Fruit fly (Drosophila melanogaster) whole organism, embryonic: Measurements from ENCODE around the gene Nadsyn.

Source experiments
- Ada2b ChIP-seq: fragments of 200-800 bp; sonication (Bioruptor generic); IDR thresholded peaks from 2 replicates; pipeline ENCODE4 v1.3.6; 2022; ENCODE audit warnings: missing biosample characterization, missing genetic modification characterization
- CG11696 ChIP-seq: fragments of 200-800 bp; sonication (Bioruptor generic); IDR thresholded peaks from 2 replicates; pipeline ENCODE4 v1.3.6; 2022; ENCODE audit warnings: missing biosample characterization, missing genetic modification characterization
- CG13287 ChIP-seq: fragments of 200-800 bp; sonication (Bioruptor generic); IDR thresholded peaks from 2 replicates; pipeline ENCODE4 v1.3.6; 2022; ENCODE audit warnings: missing biosample characterization, missing genetic modification characterization; ENCODE audit not compliant: partially characterized antibody
- CG13424 ChIP-seq: fragments of 200-800 bp; sonication (Bioruptor generic); optimal IDR thresholded peaks from 2 replicates; lab custom pipeline; 2019; ENCODE audit warnings: missing biosample characterization, mild to moderate bottlenecking, missing genetic modification characterization, moderate library complexity
- CG14050 ChIP-seq: fragments of 200-800 bp; sonication (Bioruptor generic); IDR thresholded peaks from 3 replicates; pipeline ENCODE4 v1.3.6; 2022; ENCODE audit warnings: missing biosample characterization, missing genetic modification characterization
- CG15696 ChIP-seq: fragments of 200-800 bp; sonication (Bioruptor generic); optimal IDR thresholded peaks from 2 replicates; lab custom pipeline; 2019; ENCODE audit warnings: missing biosample characterization, mild to moderate bottlenecking, missing genetic modification characterization, moderate library complexity
- CG16863 ChIP-seq: fragments of 200-800 bp; sonication (Bioruptor generic); optimal IDR thresholded peaks from 3 replicates; lab custom pipeline; 2016; ENCODE audit warnings: missing biosample characterization, missing genetic modification characterization
- CG2120 ChIP-seq: fragments of 200-800 bp; sonication (Bioruptor generic); optimal IDR thresholded peaks from 3 replicates; lab custom pipeline; 2016; ENCODE audit warnings: missing biosample characterization, missing genetic modification characterization
- CG31224 ChIP-seq: fragments of 200-800 bp; sonication (Bioruptor generic); IDR thresholded peaks from 2 replicates; pipeline ENCODE4 v1.3.6; 2022; ENCODE audit warnings: missing biosample characterization, missing genetic modification characterization
- CG31441 ChIP-seq: fragments of 200-800 bp; sonication (Bioruptor generic); IDR thresholded peaks from 2 replicates; pipeline ENCODE4 v1.3.6; 2022; ENCODE audit warnings: missing biosample characterization, missing genetic modification characterization
- CG32767 ChIP-seq: fragments of 200-800 bp; sonication (Bioruptor generic); IDR thresholded peaks from 2 replicates; pipeline ENCODE4 v1.3.6; 2022; ENCODE audit warnings: missing biosample characterization, missing genetic modification characterization
- CG4328 ChIP-seq: fragments of 200-800 bp; sonication (Bioruptor generic); optimal IDR thresholded peaks from 3 replicates; lab custom pipeline; 2017; ENCODE audit warnings: missing biosample characterization, missing genetic modification reagents, missing genetic modification characterization
- CG6254 ChIP-seq: fragments of 200-800 bp; sonication (Bioruptor generic); optimal IDR thresholded peaks from 3 replicates; lab custom pipeline; 2017; ENCODE audit warnings: mild to moderate bottlenecking, missing biosample characterization, missing genetic modification reagents, missing genetic modification characterization
- CG6272 ChIP-seq: fragments of 200-800 bp; sonication (Bioruptor generic); IDR thresholded peaks from 2 replicates; pipeline ENCODE4 v1.3.6; 2022; ENCODE audit warnings: missing biosample characterization, missing genetic modification characterization
- CG6654 ChIP-seq: fragments of 200-800 bp; sonication (Bioruptor generic); optimal IDR thresholded peaks from 2 replicates; lab custom pipeline; 2017; ENCODE audit warnings: missing biosample characterization, mild to moderate bottlenecking, missing genetic modification characterization
- CG6689 ChIP-seq: fragments of 200-800 bp; sonication (Bioruptor generic); IDR thresholded peaks from 2 replicates; pipeline ENCODE4 v1.3.6; 2022; ENCODE audit warnings: missing biosample characterization, missing genetic modification characterization
- CG7745 ChIP-seq: fragments of 200-800 bp; sonication (Bioruptor generic); optimal IDR thresholded peaks from 2 replicates; lab custom pipeline; 2018; ENCODE audit warnings: missing biosample characterization, mild to moderate bottlenecking, missing genetic modification characterization, moderate library complexity
- CG8290 ChIP-seq, 3 experiments: fragments of 200-800 bp; sonication (Bioruptor generic); optimal IDR thresholded peaks; 2 replicates each; lab custom pipeline; 2016 to 2019; ENCODE audit warnings: missing biosample characterization in 3 of 3, missing genetic modification characterization in 3 of 3, mild to moderate bottlenecking in 2 of 3, moderate library complexity in 1 of 3
- CG8478 ChIP-seq: fragments of >200 bp; optimal IDR thresholded peaks from 2 replicates; lab custom pipeline; 2018
- CG9797 ChIP-seq: fragments of 200-800 bp; sonication (Bioruptor generic); optimal IDR thresholded peaks from 3 replicates; lab custom pipeline; 2018; ENCODE audit warnings: missing biosample characterization, mild to moderate bottlenecking, missing genetic modification characterization
- CG9876 ChIP-seq: fragments of 200-800 bp; sonication (Bioruptor generic); optimal IDR thresholded peaks from 2 replicates; lab custom pipeline; 2016; ENCODE audit warnings: missing biosample characterization, missing genetic modification characterization
- Dip3 ChIP-seq: fragments of 200-800 bp; sonication (Bioruptor generic); optimal IDR thresholded peaks from 3 replicates; lab custom pipeline; 2016; ENCODE audit warnings: missing biosample characterization, missing genetic modification characterization
- Ets65A ChIP-seq: fragments of 200-800 bp; sonication (Bioruptor generic); peaks from one replicate; lab custom pipeline; 2016; ENCODE audit warnings: missing biosample characterization, missing genetic modification characterization
- Gsc ChIP-seq: fragments of 200-800 bp; sonication (Bioruptor generic); IDR thresholded peaks from 2 replicates; pipeline ENCODE4 v1.3.6; 2022; ENCODE audit warnings: missing biosample characterization, missing genetic modification characterization
- Kr ChIP-seq: fragments of 200-800 bp; sonication (Bioruptor generic); optimal IDR thresholded peaks from 2 replicates; lab custom pipeline; 2017; ENCODE audit warnings: missing biosample characterization, mild to moderate bottlenecking, missing genetic modification characterization
- Max ChIP-seq: fragments of 200-800 bp; sonication (Bioruptor generic); optimal IDR thresholded peaks from 2 replicates; lab custom pipeline; 2016; ENCODE audit warnings: missing biosample characterization, mild to moderate bottlenecking, missing genetic modification characterization
- NC2α ChIP-seq: fragments of 200-800 bp; sonication (Bioruptor generic); optimal IDR thresholded peaks from 2 replicates; lab custom pipeline; 2016; ENCODE audit warnings: missing biosample characterization, missing genetic modification characterization
- NFAT ChIP-seq: fragments of 200-800 bp; sonication (Bioruptor generic); IDR thresholded peaks from 2 replicates; pipeline ENCODE4 v1.3.6; 2022; ENCODE audit warnings: missing biosample characterization, missing genetic modification characterization
- Opbp ChIP-seq: fragments of 200-800 bp; sonication (Bioruptor generic); IDR thresholded peaks from 3 replicates; pipeline ENCODE4 v1.3.6; 2022; ENCODE audit warnings: missing biosample characterization, missing genetic modification characterization; ENCODE audit not compliant: partially characterized antibody
- Pdp1 ChIP-seq, 2 experiments: fragments of 200-800 bp; sonication (Bioruptor generic); optimal IDR thresholded peaks; 3 replicates each; lab custom pipeline; 2016; ENCODE audit warnings: missing biosample characterization in 2 of 2, missing genetic modification characterization in 2 of 2, mild to moderate bottlenecking in 1 of 2, moderate library complexity in 1 of 2
- Stat92E ChIP-seq, 3 experiments: fragments of >200 bp in 2 of 3; fragments of 200-800 bp in 1 of 3; sonication (Bioruptor generic) in 1 of 3; optimal IDR thresholded peaks; 2 replicates each; lab custom pipeline; 2017 to 2019; ENCODE audit warnings: missing biosample characterization in 3 of 3, missing genetic modification characterization in 3 of 3, mild to moderate bottlenecking in 1 of 3, moderate library complexity in 1 of 3
- abd-A ChIP-seq: fragments of 200-800 bp; sonication (Bioruptor generic); optimal IDR thresholded peaks from 3 replicates; lab custom pipeline; 2019; ENCODE audit warnings: missing biosample characterization, mild to moderate bottlenecking, missing genetic modification characterization, moderate library complexity
- cg ChIP-seq: fragments of 200-800 bp; sonication (Bioruptor generic); optimal IDR thresholded peaks from 3 replicates; lab custom pipeline; 2019; ENCODE audit warnings: missing biosample characterization, mild to moderate bottlenecking, missing genetic modification characterization, moderate library complexity
- corto ChIP-seq: fragments of 200-800 bp; sonication (Bioruptor generic); optimal IDR thresholded peaks from 2 replicates; lab custom pipeline; 2016; ENCODE audit warnings: missing biosample characterization, mild to moderate bottlenecking, missing genetic modification characterization, moderate library complexity
- dm ChIP-seq: fragments of 200-800 bp; sonication (Bioruptor generic); optimal IDR thresholded peaks from 3 replicates; lab custom pipeline; 2016; ENCODE audit warnings: missing biosample characterization, missing genetic modification characterization
- eve ChIP-seq, 2 experiments: fragments of >200 bp; optimal IDR thresholded peaks; 2 replicates each; lab custom pipeline; 2017; ENCODE audit warnings: missing biosample characterization in 2 of 2, missing genetic modification characterization in 2 of 2
- exex ChIP-seq: fragments of 200-800 bp; sonication (Bioruptor generic); optimal IDR thresholded peaks from 4 replicates; lab custom pipeline; 2018; ENCODE audit warnings: missing biosample characterization, mild to moderate bottlenecking, missing genetic modification characterization, moderate library complexity
- ftz-f1 ChIP-seq: fragments of 200-800 bp; sonication (Bioruptor generic); optimal IDR thresholded peaks from 2 replicates; lab custom pipeline; 2016; ENCODE audit warnings: missing biosample characterization, missing genetic modification characterization
- h ChIP-seq: fragments of >200 bp; optimal IDR thresholded peaks from 2 replicates; lab custom pipeline; 2017
- insv ChIP-seq, 2 experiments: fragments of 200-800 bp; sonication (Bioruptor generic); optimal IDR thresholded peaks; 3 replicates each; lab custom pipeline; 2016 to 2018; ENCODE audit warnings: missing biosample characterization in 2 of 2, missing genetic modification characterization in 2 of 2
- inv ChIP-seq: fragments of 200-800 bp; sonication (Bioruptor generic); IDR thresholded peaks from 2 replicates; pipeline ENCODE4 v1.3.6; 2022; ENCODE audit warnings: missing biosample characterization, missing genetic modification characterization; ENCODE audit not compliant: partially characterized antibody
- phol ChIP-seq: fragments of 200-800 bp; sonication (Bioruptor generic); optimal IDR thresholded peaks from 3 replicates; lab custom pipeline; 2018; ENCODE audit warnings: missing biosample characterization, mild to moderate bottlenecking, missing genetic modification characterization, moderate library complexity
- pita ChIP-seq: fragments of 200-800 bp; sonication (Bioruptor generic); optimal IDR thresholded peaks from 2 replicates; lab custom pipeline; 2017; ENCODE audit warnings: missing biosample characterization, mild to moderate bottlenecking, missing genetic modification characterization
- scrt ChIP-seq: fragments of 200-800 bp; sonication (Bioruptor generic); optimal IDR thresholded peaks from 2 replicates; lab custom pipeline; 2018; ENCODE audit warnings: missing biosample characterization, mild to moderate bottlenecking, missing genetic modification characterization, moderate library complexity
- tna ChIP-seq: fragments of 200-800 bp; sonication (Bioruptor generic); IDR thresholded peaks from 2 replicates; pipeline ENCODE4 v1.3.6; 2022; ENCODE audit warnings: missing biosample characterization, missing genetic modification characterization; ENCODE audit not compliant: partially characterized antibody
- trem ChIP-seq: fragments of 200-800 bp; optimal IDR thresholded peaks from 3 replicates; lab custom pipeline; 2019; ENCODE audit warnings: missing biosample characterization, mild to moderate bottlenecking, missing genetic modification characterization, moderate library complexity
- vvl ChIP-seq: fragments of 200-800 bp; sonication (Bioruptor generic); IDR thresholded peaks from 2 replicates; pipeline ENCODE4 v1.3.6; 2022; ENCODE audit warnings: missing biosample characterization, missing genetic modification characterization
- zen2 ChIP-seq: fragments of 200-800 bp; sonication (Bioruptor generic); IDR thresholded peaks from 3 replicates; pipeline ENCODE4 v1.3.6; 2022; ENCODE audit warnings: missing biosample characterization, missing genetic modification characterization; ENCODE audit not compliant: partially characterized antibody
- zf30C ChIP-seq: fragments of 200-800 bp; sonication (Bioruptor generic); optimal IDR thresholded peaks from 3 replicates; lab custom pipeline; 2018; ENCODE audit warnings: missing biosample characterization, mild to moderate bottlenecking, missing genetic modification characterization

Gene Nadsyn

dm6 chrX:13762372-13762883, 44.3 kb upstream of the Nadsyn start, which contains the start of gene rdgB (continued):
- peak; percentile 32 for TF ChIP-seq exex (tag; lab: Kevin White, UChicago)
- TF ChIP-seq phol (tag; lab: Kevin White, UChicago), result peak; percentile 90
- TF ChIP-seq CG8478 (lab: Kevin White, UChicago), result no peak
- TF ChIP-seq dm (GFP tag; lab: Kevin White, UChicago), result no peak
- peak; percentile 27; the same call in 1 of the 2 replicates for TF ChIP-seq CG13287 (GFP tag; lab: Robert Waterston, UW)
- peak; percentile 58 for TF ChIP-seq scrt
- peak; percentile 42 for TF ChIP-seq Dip3
- TF ChIP-seq abd-A (tag; lab: Kevin White, UChicago), result peak; percentile 78
- TF ChIP-seq CG6272 (GFP tag; lab: Robert Waterston, UW), result no peak
- 0 out of 2 replicates have a peak, but pooled peaks have one; percentile 9 for TF ChIP-seq CG11696 (GFP tag; lab: Robert Waterston, UW)
- TF ChIP-seq CG14050 (GFP tag; lab: Robert Waterston, UW), result 0 out of 3 replicates have a peak, but pooled peaks have one; percentile 18
- TF ChIP-seq CG6254 (GFP tag; lab: Kevin White, UChicago), result peak; percentile 36
- TF ChIP-seq CG13424 (tag; lab: Kevin White, UChicago), result peak; percentile 87
- TF ChIP-seq CG6689 (GFP tag; lab: Robert Waterston, UW), result peak; percentile 80
- 0 out of 2 replicates have a peak, but pooled peaks have one; percentile 42 for TF ChIP-seq NFAT (GFP tag; lab: Robert Waterston, UW)
- TF ChIP-seq CG7745 (tag; lab: Kevin White, UChicago), result no peak
- no peak for TF ChIP-seq Opbp (GFP tag; lab: Robert Waterston, UW)
- TF ChIP-seq CG31224 (GFP tag; lab: Robert Waterston, UW), result peak; percentile 44; the same call in 1 of the 2 replicates
- TF ChIP-seq CG2120 (GFP tag; lab: Kevin White, UChicago), result peak; percentile 75
- peak; percentile 64 for TF ChIP-seq CG4328 (GFP tag; lab: Kevin White, UChicago)
- no peak for TF ChIP-seq CG9797 (GFP tag; lab: Kevin White, UChicago)
- TF ChIP-seq zf30C (GFP tag; lab: Kevin White, UChicago), result peak; percentile 83
- TF ChIP-seq inv (GFP tag; lab: Robert Waterston, UW), result no peak
- peak; percentile 41 to 56 for TF ChIP-seq Pdp1 (GFP tag; optimal IDR thresholded peaks at IDR 0.05; lab: Kevin White, UChicago)
- TF ChIP-seq vvl, result peak; percentile 83; the same call in 1 of the 2 replicates
- TF ChIP-seq CG16863, result peak; percentile 7
- peak; percentile 48 for TF ChIP-seq Max
- 0 out of 2 replicates have a peak, but pooled peaks have one; percentile 29 for TF ChIP-seq Gsc (GFP tag; lab: Robert Waterston, UW)
- TF ChIP-seq cg (GFP tag; lab: Kevin White, UChicago), result no peak
- TF ChIP-seq Ets65A, result peak; percentile 89
- 0 out of 2 replicates have a peak, but pooled peaks have one; percentile 60 for TF ChIP-seq CG32767 (GFP tag; lab: Robert Waterston, UW)
- no peak for TF ChIP-seq zen2 (GFP tag; lab: Robert Waterston, UW)
- TF ChIP-seq ftz-f1, result no peak
- TF ChIP-seq Kr, result no peak
- no peak for TF ChIP-seq h (lab: Kevin White, UChicago)
- peak; percentile 28 for TF ChIP-seq CG8290 (GFP tag; optimal IDR thresholded peaks at IDR 0.05; lab: Kevin White, UChicago)
- TF ChIP-seq CG8290 (tag; optimal IDR thresholded peaks at IDR 0.05; lab: Kevin White, UChicago), result peak; percentile 2 to 82
- TF ChIP-seq CG15696, result peak; percentile 35
- TF ChIP-seq NC2α, result peak; percentile 3
- TF ChIP-seq corto, result no peak
- peak; percentile 82 for TF ChIP-seq CG31441 (GFP tag; lab: Robert Waterston, UW)
- peak; percentile 58 for TF ChIP-seq Ada2b (GFP tag; lab: Robert Waterston, UW)
- TF ChIP-seq pita, result no peak
- TF ChIP-seq trem (tag; lab: Kevin White, UChicago), result peak; percentile 36
- no peak for TF ChIP-seq CG9876 (GFP tag; lab: Kevin White, UChicago)
- peak in 1 of 2 experiments; percentile 39 for TF ChIP-seq insv (GFP tag; optimal IDR thresholded peaks at IDR 0.05; lab: Kevin White, UChicago)
- peak; percentile 50 for TF ChIP-seq CG6654 (GFP tag; lab: Kevin White, UChicago)
- peak in 1 of 2 experiments; percentile 92 for TF ChIP-seq eve (GFP tag; optimal IDR thresholded peaks at IDR 0.05; lab: Kevin White, UChicago)
- no peak for TF ChIP-seq Stat92E (GFP tag; optimal IDR thresholded peaks at IDR 0.05; lab: Kevin White, UChicago)
- no peak for TF ChIP-seq tna (GFP tag; lab: Robert Waterston, UW)
